Fruit fly (Drosophila melanogaster): ENCODE results near the gene CG42717.
A peak's percentile ranks its signal among the peaks of the same experiment; 100 is the strongest.

CG42717 gene

dm6 chr3L:16011319-16012210, 21.4 kb downstream of the CG42717 start, which contains the start of gene mib1 (continued):
- TF ChIP-seq C15 (GFP tag; IDR thresholded peaks at IDR 0.05) = no peak
- TF ChIP-seq CG10267 (tag; optimal IDR thresholded peaks at IDR 0.05) = peak; percentile 79
- no peak for TF ChIP-seq otp (GFP tag; IDR thresholded peaks at IDR 0.05)
- TF ChIP-seq CG11504 (tag; optimal IDR thresholded peaks at IDR 0.05) = peak; percentile 55
- TF ChIP-seq sisA (GFP tag; IDR thresholded peaks at IDR 0.05) = no peak
- no peak for TF ChIP-seq CG8359 (GFP tag; optimal IDR thresholded peaks at IDR 0.05; ENCODE audit: borderline replicate concordance)
- no peak for TF ChIP-seq CG14965 (GFP tag; optimal IDR thresholded peaks at IDR 0.05; ENCODE audit: borderline replicate concordance)
- peak; percentile 75 for TF ChIP-seq CG4617 (GFP tag; optimal IDR thresholded peaks at IDR 0.05; ENCODE audit: borderline replicate concordance)
- no peak for TF ChIP-seq CG15011 (GFP tag; optimal IDR thresholded peaks at IDR 0.05)
- no peak for TF ChIP-seq CG7928 (GFP tag; optimal IDR thresholded peaks at IDR 0.05)
- no peak for TF ChIP-seq CG7745 (tag; optimal IDR thresholded peaks at IDR 0.05)
- TF ChIP-seq CTCF (GFP tag; optimal IDR thresholded peaks at IDR 0.05) = peak; percentile 63
- peak; percentile 59 for TF ChIP-seq dm (GFP tag; optimal IDR thresholded peaks at IDR 0.05)
- TF ChIP-seq MBD-R2 (GFP tag; IDR thresholded peaks at IDR 0.05) = peak; percentile 81; the same call in 1 of the 2 replicates
- TF ChIP-seq CG12104 (GFP tag; optimal IDR thresholded peaks at IDR 0.05) = no peak
- peak; percentile 61 for TF ChIP-seq gro (GFP tag; optimal IDR thresholded peaks at IDR 0.05)
- no peak for TF ChIP-seq Hr78 (GFP tag; optimal IDR thresholded peaks at IDR 0.05)
- TF ChIP-seq emc (GFP tag; optimal IDR thresholded peaks at IDR 0.05) = peak; percentile 26
- no peak for TF ChIP-seq CG14667 (GFP tag; IDR thresholded peaks at IDR 0.05)
- no peak for TF ChIP-seq NC2α (GFP tag; optimal IDR thresholded peaks at IDR 0.05)
- peak in 1 of 2 experiments; percentile 76 for TF ChIP-seq Pdp1 (GFP tag; optimal IDR thresholded peaks at IDR 0.05)
- TF ChIP-seq bbx (GFP tag; IDR thresholded peaks at IDR 0.05; ENCODE audit: partially characterized antibody) = peak; percentile 95
- TF ChIP-seq Fer1 (GFP tag; optimal IDR thresholded peaks at IDR 0.05) = peak; percentile 64
- TF ChIP-seq ac (GFP tag; optimal IDR thresholded peaks at IDR 0.05) = peak; percentile 4
- TF ChIP-seq Opbp (GFP tag; IDR thresholded peaks at IDR 0.05; ENCODE audit: partially characterized antibody) = peak; percentile 95
- peak; percentile 91 for TF ChIP-seq hbn (GFP tag; IDR thresholded peaks at IDR 0.05; ENCODE audit: partially characterized antibody)
- TF ChIP-seq CG9932 (GFP tag; IDR thresholded peaks at IDR 0.05) = peak; percentile 51; the same call in 1 of the 2 replicates
- no peak for TF ChIP-seq CG15696 (tag; optimal IDR thresholded peaks at IDR 0.05)
- TF ChIP-seq CG16813 (GFP tag; IDR thresholded peaks at IDR 0.05; ENCODE audit: partially characterized antibody) = peak; percentile 92
- no peak for TF ChIP-seq CG10321 (GFP tag; IDR thresholded peaks at IDR 0.05)
- peak; percentile 91 for TF ChIP-seq CG17186 (GFP tag; optimal IDR thresholded peaks at IDR 0.05)
- 0 out of 3 replicates have a peak, but pooled peaks have one; percentile 8 for TF ChIP-seq gce (GFP tag; IDR thresholded peaks at IDR 0.05)
- peak; percentile 80 for TF ChIP-seq abd-A (tag; optimal IDR thresholded peaks at IDR 0.05)
- TF ChIP-seq Eip74EF (GFP tag; optimal IDR thresholded peaks at IDR 0.05) = peak in 1 of 2 experiments; percentile 49
- TF ChIP-seq Dbx (GFP tag; IDR thresholded peaks at IDR 0.05) = 0 out of 3 replicates have a peak, but pooled peaks have one; percentile 5
- no peak for TF ChIP-seq ERR (GFP tag; optimal IDR thresholded peaks at IDR 0.05)
- TF ChIP-seq Atf-2 (GFP tag; optimal IDR thresholded peaks at IDR 0.05) = no peak
- peak; percentile 76 for TF ChIP-seq tna (GFP tag; IDR thresholded peaks at IDR 0.05; ENCODE audit: partially characterized antibody)
- peak; percentile 54 for TF ChIP-seq Dref (GFP tag; IDR thresholded peaks at IDR 0.05)
- no peak for TF ChIP-seq pita (GFP tag; optimal IDR thresholded peaks at IDR 0.05)
- no peak for TF ChIP-seq CG32772 (GFP tag; IDR thresholded peaks at IDR 0.05)
- peak; percentile 6 for TF ChIP-seq her (GFP tag; optimal IDR thresholded peaks at IDR 0.05)
- TF ChIP-seq CG13424 (tag; optimal IDR thresholded peaks at IDR 0.05) = peak; percentile 41
- no peak for TF ChIP-seq repo (GFP tag; optimal IDR thresholded peaks at IDR 0.05)
- TF ChIP-seq CG17612 (GFP tag; IDR thresholded peaks at IDR 0.05) = no peak
- peak; percentile 89 for TF ChIP-seq CG3847 (GFP tag; IDR thresholded peaks at IDR 0.05)
- no peak for TF ChIP-seq fd64A (GFP tag; optimal IDR thresholded peaks at IDR 0.05)
- TF ChIP-seq CG7786 (GFP tag; optimal IDR thresholded peaks at IDR 0.05) = peak; percentile 26

Data from whole organism, embryonic.